Worm (Caenorhabditis elegans) whole organism, mixed stage, embryonic: ENCODE data around the gene srg-45.
A peak's percentile ranks its signal among the peaks of the same experiment; 100 is the strongest.

ENCODE experiments used
- M03D4.4 ChIP-seq: sonication (generic microtip); optimal IDR thresholded peaks from 2 replicates; lab custom pipeline; 2017; ENCODE audit warnings: mild to moderate bottlenecking, missing genetic modification characterization, missing compliant biosample characterization
- bed-3 ChIP-seq: fragments of 200-800 bp; sonication (Bioruptor generic); optimal IDR thresholded peaks from 3 replicates; lab custom pipeline; 2018; ENCODE audit warnings: mild to moderate bottlenecking, missing genetic modification characterization, moderate library complexity, missing compliant biosample characterization
- blmp-1 ChIP-seq: fragments of 150-350 bp; optimal IDR thresholded peaks from 2 replicates; lab custom pipeline; 2014; ENCODE audit warnings: missing biosample characterization, missing genetic modification characterization
- ceh-39 ChIP-seq: fragments of 150-350 bp; optimal IDR thresholded peaks from 2 replicates; lab custom pipeline; 2014; ENCODE audit warnings: missing biosample characterization, missing genetic modification characterization
- ceh-43 ChIP-seq: fragments of 200-800 bp; sonication (Bioruptor generic); optimal IDR thresholded peaks from 2 replicates; lab custom pipeline; 2018; ENCODE audit warnings: mild to moderate bottlenecking, missing genetic modification characterization, moderate library complexity, missing compliant biosample characterization
- ceh-83 ChIP-seq: fragments of 200-800 bp; sonication (Bioruptor generic); optimal IDR thresholded peaks from 2 replicates; lab custom pipeline; 2018; ENCODE audit warnings: mild to moderate bottlenecking, missing genetic modification characterization, missing compliant biosample characterization
- ces-1 ChIP-seq: fragments of 150-350 bp; optimal IDR thresholded peaks from 2 replicates; lab custom pipeline; 2014; ENCODE audit warnings: missing biosample characterization, missing genetic modification reagents, missing genetic modification characterization
- cnd-1 ChIP-seq: fragments of 200-800 bp; sonication (Bioruptor generic); optimal IDR thresholded peaks from 2 replicates; lab custom pipeline; 2018; ENCODE audit warnings: mild to moderate bottlenecking, missing genetic modification characterization, missing compliant biosample characterization
- drap-1 ChIP-seq: fragments of 200-800 bp; sonication (Bioruptor generic); optimal IDR thresholded peaks from 3 replicates; lab custom pipeline; 2018; ENCODE audit warnings: mild to moderate bottlenecking, missing genetic modification characterization, missing compliant biosample characterization
- elt-1 ChIP-seq: sonication (generic microtip); optimal IDR thresholded peaks from 2 replicates; lab custom pipeline; 2017; ENCODE audit warnings: missing genetic modification characterization, mild to moderate bottlenecking, missing compliant biosample characterization, antibody characterized with exemption, moderate library complexity, borderline replicate concordance; ENCODE audit not compliant: insufficient read depth
- elt-3 ChIP-seq: fragments of 150-350 bp; optimal IDR thresholded peaks from 2 replicates; lab custom pipeline; 2014; ENCODE audit warnings: missing biosample characterization, missing genetic modification characterization
- flh-1 ChIP-seq: fragments of 200-800 bp; sonication (Bioruptor generic); optimal IDR thresholded peaks from 2 replicates; lab custom pipeline; 2018; ENCODE audit warnings: mild to moderate bottlenecking, missing genetic modification characterization, moderate library complexity, missing compliant biosample characterization
- ham-2 ChIP-seq: fragments of 200-800 bp; sonication (Bioruptor generic); optimal IDR thresholded peaks from 2 replicates; lab custom pipeline; 2018; ENCODE audit warnings: mild to moderate bottlenecking, missing genetic modification characterization, missing compliant biosample characterization
- hlh-1 ChIP-seq: fragments of 150-350 bp; optimal IDR thresholded peaks from 2 replicates; lab custom pipeline; 2014; ENCODE audit warnings: missing biosample characterization, missing genetic modification reagents, missing genetic modification characterization
- lin-13 ChIP-seq: fragments of 150-350 bp; optimal IDR thresholded peaks from 2 replicates; lab custom pipeline; 2014; ENCODE audit warnings: missing biosample characterization, missing genetic modification characterization
- lin-32 ChIP-seq: fragments of 200-800 bp; sonication (Bioruptor generic); optimal IDR thresholded peaks from 2 replicates; lab custom pipeline; 2018; ENCODE audit warnings: mild to moderate bottlenecking, missing genetic modification characterization, missing compliant biosample characterization
- lsy-2 ChIP-seq: fragments of 150-350 bp; optimal IDR thresholded peaks from 2 replicates; lab custom pipeline; 2014; ENCODE audit warnings: missing biosample characterization, missing genetic modification characterization
- mab-5 ChIP-seq: fragments of 150-350 bp; optimal IDR thresholded peaks from 2 replicates; lab custom pipeline; 2014; ENCODE audit warnings: missing biosample characterization, missing genetic modification characterization
- mep-1 ChIP-seq: fragments of 150-350 bp; optimal IDR thresholded peaks from 2 replicates; lab custom pipeline; 2017; ENCODE audit warnings: missing biosample characterization, missing genetic modification reagents, missing genetic modification characterization, inconsistent platforms
- mls-2 ChIP-seq: sonication (generic microtip); optimal IDR thresholded peaks from 2 replicates; lab custom pipeline; 2016; ENCODE audit warnings: mild to moderate bottlenecking, missing genetic modification characterization, moderate library complexity, missing compliant biosample characterization
- nhr-12 ChIP-seq: fragments of 150-350 bp; optimal IDR thresholded peaks from 2 replicates; lab custom pipeline; 2014; ENCODE audit warnings: missing biosample characterization, missing genetic modification characterization
- nhr-2 ChIP-seq: fragments of 150-350 bp; optimal IDR thresholded peaks from 2 replicates; lab custom pipeline; 2014; ENCODE audit warnings: missing biosample characterization, missing genetic modification characterization
- nhr-237 ChIP-seq: fragments of 150-350 bp; optimal IDR thresholded peaks from 2 replicates; lab custom pipeline; 2014; ENCODE audit warnings: missing biosample characterization, missing genetic modification characterization
- nhr-28 ChIP-seq: fragments of 150-350 bp; optimal IDR thresholded peaks from 2 replicates; lab custom pipeline; 2014; ENCODE audit warnings: missing biosample characterization, missing genetic modification characterization
- nhr-76 ChIP-seq: sonication (generic microtip); optimal IDR thresholded peaks from 2 replicates; lab custom pipeline; 2017; ENCODE audit warnings: missing biosample characterization, missing genetic modification characterization
- pha-4 ChIP-seq: fragments of 150-350 bp; optimal IDR thresholded peaks from 2 replicates; lab custom pipeline; 2018; ENCODE audit warnings: missing biosample characterization, missing genetic modification reagents, missing genetic modification characterization
- sem-2 ChIP-seq: fragments of 200-800 bp; sonication (Bioruptor generic); optimal IDR thresholded peaks from 2 replicates; lab custom pipeline; 2018; ENCODE audit warnings: mild to moderate bottlenecking, missing genetic modification characterization, missing compliant biosample characterization
- snpc-4 ChIP-seq: fragments of 150-350 bp; optimal IDR thresholded peaks from 2 replicates; lab custom pipeline; 2014; ENCODE audit warnings: missing biosample characterization, missing genetic modification characterization
- sptf-1 ChIP-seq: sonication (generic microtip); optimal IDR thresholded peaks from 2 replicates; lab custom pipeline; 2017; ENCODE audit warnings: mild to moderate bottlenecking, missing genetic modification characterization, moderate library complexity, missing compliant biosample characterization
- tbx-8 ChIP-seq: fragments of 200-800 bp; sonication (Bioruptor generic); optimal IDR thresholded peaks from 2 replicates; lab custom pipeline; 2018; ENCODE audit warnings: mild to moderate bottlenecking, missing genetic modification characterization, moderate library complexity, missing compliant biosample characterization
- unc-120 ChIP-seq: sonication (generic microtip); optimal IDR thresholded peaks from 2 replicates; lab custom pipeline; 2017; ENCODE audit warnings: missing genetic modification characterization, missing compliant biosample characterization; ENCODE audit not compliant: poor library complexity, severe bottlenecking
- unc-39 ChIP-seq: fragments of 150-350 bp; optimal IDR thresholded peaks from 2 replicates; lab custom pipeline; 2014; ENCODE audit warnings: missing biosample characterization, missing genetic modification characterization
- unc-62 ChIP-seq: fragments of 150-350 bp; optimal IDR thresholded peaks from 2 replicates; lab custom pipeline; 2014; ENCODE audit warnings: missing biosample characterization, missing genetic modification reagents, missing genetic modification characterization
- zip-8 ChIP-seq: fragments of 150-350 bp; optimal IDR thresholded peaks from 2 replicates; lab custom pipeline; 2014; ENCODE audit warnings: missing biosample characterization, missing genetic modification characterization
- ztf-11 ChIP-seq: fragments of 150-350 bp; optimal IDR thresholded peaks from 2 replicates; lab custom pipeline; 2014; ENCODE audit warnings: missing biosample characterization, missing genetic modification characterization

The srg-45 gene

ce11 chrV:12301985-12302591, 5.2 kb upstream of the srg-45 start, which contains the start of the genes frm-7 and F55C5.17:
frm-7 (plus strand) TSS chrV:12302484.
F55C5.17 (plus strand) TSS chrV:12302541.
- TF ChIP-seq M03D4.4 (tag; lab: Kevin White, UChicago) (no peak), nhr-237 (tag; lab: Kevin White, UChicago) (no peak), ceh-43 (GFP tag; lab: Kevin White, UChicago) (no peak), flh-1 (GFP tag; lab: Kevin White, UChicago) (no peak), lin-13 (tag; lab: Kevin White, UChicago) (no peak), hlh-1 (tag; lab: Kevin White, UChicago) (no peak), sptf-1 (tag; lab: Kevin White, UChicago) (no peak), snpc-4 (tag; lab: Kevin White, UChicago) (no peak), bed-3 (GFP tag; lab: Kevin White, UChicago) (no peak), blmp-1 (tag; lab: Kevin White, UChicago) (no peak), nhr-2 (tag; lab: Kevin White, UChicago) (no peak)
- TF ChIP-seq, all 35 proteins: peak for 0

- TF ChIP-seq drap-1 (GFP tag; lab: Kevin White, UChicago) = peak; percentile 100
- TF ChIP-seq blmp-1 (tag; lab: Kevin White, UChicago) = peak; percentile 68
- peak; percentile 100 for TF ChIP-seq tbx-8
- peak; percentile 82 for TF ChIP-seq elt-3 (tag; lab: Kevin White, UChicago)
- peak; percentile 99 for TF ChIP-seq cnd-1 (tag; lab: Kevin White, UChicago)
- TF ChIP-seq ceh-39 (tag; lab: Kevin White, UChicago) = peak; percentile 84
- TF ChIP-seq lsy-2 = peak; percentile 79
- TF ChIP-seq elt-1 = peak; percentile 82
- TF ChIP-seq unc-39 (tag; lab: Kevin White, UChicago) = peak; percentile 92
- peak; percentile 99 for TF ChIP-seq M03D4.4 (tag; lab: Kevin White, UChicago)
- TF ChIP-seq nhr-12 = peak; percentile 80
- TF ChIP-seq nhr-28 (tag; lab: Kevin White, UChicago) = peak; percentile 97
- TF ChIP-seq mab-5 (tag; lab: Kevin White, UChicago) = peak; percentile 75
- peak; percentile 96 for TF ChIP-seq unc-62 (GFP tag; lab: Kevin White, UChicago)
- peak; percentile 100 for TF ChIP-seq ceh-83 (GFP tag; lab: Kevin White, UChicago)
- peak; percentile 100 for TF ChIP-seq lin-32 (GFP tag; lab: Kevin White, UChicago)
- TF ChIP-seq hlh-1 (tag; lab: Kevin White, UChicago) = peak; percentile 83
- peak; percentile 60 for TF ChIP-seq nhr-237 (tag; lab: Kevin White, UChicago)
- TF ChIP-seq flh-1 (GFP tag; lab: Kevin White, UChicago) = peak; percentile 99
- peak; percentile 95 for TF ChIP-seq ztf-11 (tag; lab: Kevin White, UChicago)
- TF ChIP-seq nhr-76 = peak; percentile 83
- TF ChIP-seq mls-2 = peak; percentile 100
- TF ChIP-seq ham-2 (GFP tag; lab: Kevin White, UChicago) = peak; percentile 99
- TF ChIP-seq ces-1 = peak; percentile 68
- TF ChIP-seq bed-3 (GFP tag; lab: Kevin White, UChicago) = peak; percentile 99
- TF ChIP-seq nhr-2 (tag; lab: Kevin White, UChicago) = peak; percentile 14
- TF ChIP-seq unc-120 (tag; lab: Kevin White, UChicago) = peak; percentile 100
- TF ChIP-seq ceh-43 (GFP tag; lab: Kevin White, UChicago) = peak; percentile 99
- peak; percentile 100 for TF ChIP-seq sptf-1 (tag; lab: Kevin White, UChicago)
- TF ChIP-seq zip-8 (tag; lab: Kevin White, UChicago) = peak; percentile 7
- peak; percentile 85 for TF ChIP-seq pha-4 (tag; lab: Kevin White, UChicago)
- peak; percentile 79 for TF ChIP-seq mep-1 (tag; lab: Kevin White, UChicago)
- peak; percentile 92 for TF ChIP-seq lin-13 (tag; lab: Kevin White, UChicago)
- TF ChIP-seq snpc-4 (tag; lab: Kevin White, UChicago) = no peak
- peak; percentile 99 for TF ChIP-seq sem-2
Measured at ce11 chrV:12303453-12304077, 3.7 kb upstream of the srg-45 start.

ce11 chrV:12305677-12306076, 1.6 kb upstream of the srg-45 start:
- TF ChIP-seq nhr-12 (no peak), unc-120 (tag; lab: Kevin White, UChicago) (no peak), ces-1 (no peak), hlh-1 (tag; lab: Kevin White, UChicago) (no peak), unc-39 (tag; lab: Kevin White, UChicago) (no peak), elt-1 (no peak)
